Fruit fly (Drosophila melanogaster) whole organism, embryonic: ENCODE data around the gene PAN3.

Experiments used
- Bgb ChIP-seq: fragments of 200-800 bp; sonication (Bioruptor generic); IDR thresholded peaks from 2 replicates; pipeline ENCODE4 v1.3.6; 2022; ENCODE audit warnings: missing biosample characterization, missing genetic modification characterization; ENCODE audit not compliant: partially characterized antibody
- CG10431 ChIP-seq: fragments of 200-800 bp; sonication (Bioruptor generic); optimal IDR thresholded peaks from 3 replicates; lab custom pipeline; 2018; ENCODE audit warnings: missing biosample characterization, mild to moderate bottlenecking, missing genetic modification characterization
- CG12104 ChIP-seq: fragments of 200-800 bp; sonication (Bioruptor generic); optimal IDR thresholded peaks from 3 replicates; lab custom pipeline; 2016; ENCODE audit warnings: missing biosample characterization, missing genetic modification characterization
- CG12659 ChIP-seq: fragments of 200-800 bp; sonication (Bioruptor generic); optimal IDR thresholded peaks from 3 replicates; lab custom pipeline; 2017; ENCODE audit warnings: mild to moderate bottlenecking, missing biosample characterization, missing genetic modification reagents, missing genetic modification characterization
- CG12769 ChIP-seq: fragments of 200-800 bp; sonication (Bioruptor generic); optimal IDR thresholded peaks from 2 replicates; lab custom pipeline; 2019; ENCODE audit warnings: missing biosample characterization, mild to moderate bottlenecking, missing genetic modification characterization, moderate library complexity
- CG15479 ChIP-seq: fragments of 200-800 bp; sonication (Bioruptor generic); optimal IDR thresholded peaks from 3 replicates; lab custom pipeline; 2019; ENCODE audit warnings: missing biosample characterization, mild to moderate bottlenecking, missing genetic modification characterization, moderate library complexity
- CG1603 ChIP-seq: fragments of 200-800 bp; sonication (Bioruptor generic); optimal IDR thresholded peaks from 2 replicates; lab custom pipeline; 2019; ENCODE audit warnings: missing biosample characterization, mild to moderate bottlenecking, missing genetic modification characterization, moderate library complexity
- CG1647 ChIP-seq: fragments of 200-800 bp; sonication (Bioruptor generic); optimal IDR thresholded peaks from 3 replicates; lab custom pipeline; 2016; ENCODE audit warnings: missing biosample characterization, missing genetic modification characterization
- CG17802 ChIP-seq: fragments of 200-800 bp; sonication (Bioruptor generic); optimal IDR thresholded peaks from 2 replicates; lab custom pipeline; 2018; ENCODE audit warnings: missing biosample characterization, mild to moderate bottlenecking, missing genetic modification characterization, moderate library complexity
- CG18262 ChIP-seq: fragments of 200-800 bp; optimal IDR thresholded peaks from 3 replicates; lab custom pipeline; 2019; ENCODE audit warnings: missing biosample characterization, mild to moderate bottlenecking, missing genetic modification characterization, moderate library complexity
- CG2120 ChIP-seq: fragments of 200-800 bp; sonication (Bioruptor generic); optimal IDR thresholded peaks from 3 replicates; lab custom pipeline; 2016; ENCODE audit warnings: missing biosample characterization, missing genetic modification characterization
- CG2129 ChIP-seq: fragments of 200-800 bp; sonication (Bioruptor generic); IDR thresholded peaks from 2 replicates; pipeline ENCODE4 v1.3.6; 2022; ENCODE audit warnings: missing biosample characterization, missing genetic modification characterization; ENCODE audit not compliant: partially characterized antibody
- CG2202 ChIP-seq: fragments of 200-800 bp; sonication (Bioruptor generic); optimal IDR thresholded peaks from 2 replicates; lab custom pipeline; 2018; ENCODE audit warnings: missing biosample characterization, mild to moderate bottlenecking, missing genetic modification characterization
- CG2678 ChIP-seq: fragments of 200-800 bp; sonication (Bioruptor generic); optimal IDR thresholded peaks from 3 replicates; lab custom pipeline; 2019; ENCODE audit warnings: missing biosample characterization, mild to moderate bottlenecking, missing genetic modification characterization, moderate library complexity
- CG30020 ChIP-seq: fragments of 200-800 bp; optimal IDR thresholded peaks from 2 replicates; lab custom pipeline; 2019; ENCODE audit warnings: missing biosample characterization, mild to moderate bottlenecking, missing genetic modification characterization, moderate library complexity
- CG32767 ChIP-seq: fragments of 200-800 bp; sonication (Bioruptor generic); IDR thresholded peaks from 2 replicates; pipeline ENCODE4 v1.3.6; 2022; ENCODE audit warnings: missing biosample characterization, missing genetic modification characterization
- CG33557 ChIP-seq: fragments of 200-800 bp; sonication (Bioruptor generic); optimal IDR thresholded peaks from 2 replicates; lab custom pipeline; 2019; ENCODE audit warnings: missing biosample characterization, mild to moderate bottlenecking, missing genetic modification characterization, moderate library complexity
- CG34224 ChIP-seq: fragments of 200-800 bp; sonication (Bioruptor generic); IDR thresholded peaks from 3 replicates; pipeline ENCODE4 v1.3.6; 2022; ENCODE audit warnings: missing biosample characterization, missing genetic modification characterization; ENCODE audit not compliant: partially characterized antibody
- CG3838 ChIP-seq: fragments of 200-800 bp; sonication (Bioruptor generic); optimal IDR thresholded peaks from 3 replicates; lab custom pipeline; 2016; ENCODE audit warnings: missing biosample characterization, missing genetic modification characterization
- CG4617 ChIP-seq: fragments of 200-800 bp; sonication (Bioruptor generic); optimal IDR thresholded peaks from 3 replicates; lab custom pipeline; 2016; ENCODE audit warnings: missing biosample characterization, missing genetic modification characterization, borderline replicate concordance
- CG7357 ChIP-seq: fragments of 200-800 bp; sonication (Bioruptor generic); IDR thresholded peaks from 3 replicates; pipeline ENCODE4 v1.3.6; 2022; ENCODE audit warnings: missing biosample characterization, missing genetic modification characterization
- CG8359 ChIP-seq: fragments of 200-800 bp; sonication (Bioruptor generic); optimal IDR thresholded peaks from 2 replicates; lab custom pipeline; 2017; ENCODE audit warnings: missing biosample characterization, mild to moderate bottlenecking, missing genetic modification characterization, borderline replicate concordance
- CG8924 ChIP-seq: fragments of 200-800 bp; optimal IDR thresholded peaks from 3 replicates; lab custom pipeline; 2019; ENCODE audit warnings: missing biosample characterization, mild to moderate bottlenecking, missing genetic modification characterization, moderate library complexity
- CrebB ChIP-seq: fragments of 200-800 bp; sonication (Bioruptor generic); optimal IDR thresholded peaks from 3 replicates; lab custom pipeline; 2018; ENCODE audit warnings: missing biosample characterization, mild to moderate bottlenecking, missing genetic modification characterization
- D19B ChIP-seq: fragments of 200-800 bp; sonication (Bioruptor generic); optimal IDR thresholded peaks from 2 replicates; lab custom pipeline; 2017; ENCODE audit warnings: missing biosample characterization, mild to moderate bottlenecking, missing genetic modification characterization
- Dad ChIP-seq: fragments of 200-800 bp; sonication (Bioruptor generic); optimal IDR thresholded peaks from 3 replicates; lab custom pipeline; 2016; ENCODE audit warnings: missing biosample characterization, missing genetic modification characterization
- Ets65A ChIP-seq: fragments of 200-800 bp; sonication (Bioruptor generic); peaks from one replicate; lab custom pipeline; 2016; ENCODE audit warnings: missing biosample characterization, missing genetic modification characterization
- Ets97D ChIP-seq: fragments of 200-800 bp; sonication (Bioruptor generic); optimal IDR thresholded peaks from 3 replicates; lab custom pipeline; 2016; ENCODE audit warnings: missing biosample characterization, missing genetic modification characterization
- Mrtf ChIP-seq: fragments of 200-800 bp; sonication (Bioruptor generic); IDR thresholded peaks from 3 replicates; pipeline ENCODE4 v1.3.6; 2022; ENCODE audit warnings: missing biosample characterization, missing genetic modification characterization
- NFAT ChIP-seq: fragments of 200-800 bp; sonication (Bioruptor generic); IDR thresholded peaks from 2 replicates; pipeline ENCODE4 v1.3.6; 2022; ENCODE audit warnings: missing biosample characterization, missing genetic modification characterization
- Nf-YB ChIP-seq: fragments of 200-800 bp; sonication (Bioruptor generic); optimal IDR thresholded peaks from 3 replicates; lab custom pipeline; 2019; ENCODE audit warnings: missing biosample characterization, mild to moderate bottlenecking, missing genetic modification characterization, moderate library complexity
- Opbp ChIP-seq: fragments of 200-800 bp; sonication (Bioruptor generic); IDR thresholded peaks from 3 replicates; pipeline ENCODE4 v1.3.6; 2022; ENCODE audit warnings: missing biosample characterization, missing genetic modification characterization; ENCODE audit not compliant: partially characterized antibody
- ap ChIP-seq: fragments of 200-800 bp; sonication (Bioruptor generic); IDR thresholded peaks from 2 replicates; pipeline ENCODE4 v1.3.6; 2022; ENCODE audit warnings: missing biosample characterization, missing genetic modification characterization
- az2 ChIP-seq: fragments of 200-800 bp; sonication (Bioruptor generic); optimal IDR thresholded peaks from 3 replicates; lab custom pipeline; 2016; ENCODE audit warnings: missing biosample characterization, missing genetic modification characterization
- bbx ChIP-seq: fragments of 200-800 bp; sonication (Bioruptor generic); IDR thresholded peaks from 2 replicates; pipeline ENCODE4 v1.3.6; 2022; ENCODE audit warnings: missing biosample characterization, missing genetic modification characterization; ENCODE audit not compliant: partially characterized antibody
- bowl ChIP-seq: fragments of 200-800 bp; sonication (Bioruptor generic); IDR thresholded peaks from 2 replicates; pipeline ENCODE4 v1.3.6; 2022; ENCODE audit warnings: missing biosample characterization, missing genetic modification characterization
- cas ChIP-seq: fragments of 200-800 bp; sonication (Bioruptor generic); IDR thresholded peaks from 2 replicates; pipeline ENCODE4 v1.3.6; 2022; ENCODE audit warnings: missing biosample characterization, missing genetic modification characterization
- ems ChIP-seq: fragments of 200-800 bp; sonication (Bioruptor generic); optimal IDR thresholded peaks from 3 replicates; lab custom pipeline; 2016; ENCODE audit warnings: missing biosample characterization, missing genetic modification characterization
- grn ChIP-seq: fragments of 200-800 bp; sonication (Bioruptor generic); optimal IDR thresholded peaks from 3 replicates; lab custom pipeline; 2017; ENCODE audit warnings: missing biosample characterization, missing genetic modification characterization
- hb ChIP-seq: fragments of 200-800 bp; sonication (Bioruptor generic); IDR thresholded peaks from 3 replicates; pipeline ENCODE4 v1.3.6; 2022; ENCODE audit warnings: missing biosample characterization, missing genetic modification characterization; ENCODE audit not compliant: partially characterized antibody
- ken ChIP-seq: fragments of 200-800 bp; sonication (Bioruptor generic); IDR thresholded peaks from 3 replicates; pipeline ENCODE4 v1.3.6; 2022; ENCODE audit warnings: missing biosample characterization, missing genetic modification characterization
- nau ChIP-seq: fragments of 200-800 bp; sonication (Bioruptor generic); optimal IDR thresholded peaks from 3 replicates; lab custom pipeline; 2017; ENCODE audit warnings: missing biosample characterization, mild to moderate bottlenecking, missing genetic modification characterization, missing genetic modification reagents
- pita ChIP-seq: fragments of 200-800 bp; sonication (Bioruptor generic); optimal IDR thresholded peaks from 2 replicates; lab custom pipeline; 2017; ENCODE audit warnings: missing biosample characterization, mild to moderate bottlenecking, missing genetic modification characterization
- seq ChIP-seq: fragments of 200-800 bp; sonication (Bioruptor generic); IDR thresholded peaks from 2 replicates; pipeline ENCODE4 v1.3.6; 2022; ENCODE audit warnings: missing biosample characterization, missing genetic modification characterization
- ssp ChIP-seq: fragments of 200-800 bp; sonication (Bioruptor generic); IDR thresholded peaks from 2 replicates; pipeline ENCODE4 v1.3.6; 2022; ENCODE audit warnings: missing biosample characterization, missing genetic modification characterization
- tin ChIP-seq: fragments of 200-800 bp; sonication (Bioruptor generic); optimal IDR thresholded peaks from 3 replicates; lab custom pipeline; 2016; ENCODE audit warnings: missing biosample characterization, missing genetic modification characterization
- wdn ChIP-seq: fragments of 200-800 bp; sonication (Bioruptor generic); IDR thresholded peaks from 2 replicates; pipeline ENCODE4 v1.3.6; 2022; ENCODE audit warnings: missing biosample characterization, missing genetic modification characterization
- zfh1 ChIP-seq: fragments of 200-800 bp; sonication (Bioruptor generic); IDR thresholded peaks from 3 replicates; pipeline ENCODE4 v1.3.6; 2022; ENCODE audit warnings: missing biosample characterization, missing genetic modification characterization

Gene PAN3

dm6 chr3L:3035769-3036583 is 35.0 kb upstream of the PAN3 start (continued):
- TF ChIP-seq tin (GFP tag; lab: Kevin White, UChicago) (peak; percentile 78), CG2120 (peak; percentile 85), ken (GFP tag; lab: Robert Waterston, UW) (peak; percentile 41; the same call in 2 of the 3 replicates), ssp (GFP tag; lab: Robert Waterston, UW) (0 out of 2 replicates have a peak, but pooled peaks have one; percentile 27), CG4617 (peak; percentile 5), nau (peak; percentile 60), CG1647 (GFP tag; lab: Kevin White, UChicago) (peak; percentile 42), Mrtf (GFP tag; lab: Robert Waterston, UW) (0 out of 3 replicates have a peak, but pooled peaks have one; percentile 43), CG18262 (tag; lab: Kevin White, UChicago) (peak; percentile 90), pita (GFP tag; lab: Kevin White, UChicago) (no peak), az2 (GFP tag; lab: Kevin White, UChicago) (peak; percentile 67), CG12769 (tag; lab: Kevin White, UChicago) (peak; percentile 73), CG33557 (GFP tag; lab: Kevin White, UChicago) (peak; percentile 77), CG8359 (GFP tag; lab: Kevin White, UChicago) (peak; percentile 63), Dad (GFP tag; lab: Kevin White, UChicago) (peak; percentile 73), CG7357 (GFP tag; lab: Robert Waterston, UW) (0 out of 3 replicates have a peak, but pooled peaks have one; percentile 15), CG1603 (tag; lab: Kevin White, UChicago) (peak; percentile 62), Ets65A (GFP tag; lab: Kevin White, UChicago) (peak; percentile 71), CG12659 (GFP tag; lab: Kevin White, UChicago) (peak; percentile 90), Opbp (no peak), ap (GFP tag; lab: Robert Waterston, UW) (peak; percentile 76), NFAT (GFP tag; lab: Robert Waterston, UW) (peak; percentile 48; the same call in 1 of the 2 replicates), CG32767 (peak; percentile 88), seq (GFP tag; lab: Robert Waterston, UW) (peak; percentile 88), bbx (GFP tag; lab: Robert Waterston, UW) (no peak), bowl (GFP tag; lab: Robert Waterston, UW) (peak; percentile 17; the same call in 1 of the 2 replicates), CG8924 (tag; lab: Kevin White, UChicago) (peak; percentile 92), grn (GFP tag; lab: Kevin White, UChicago) (peak; percentile 54), CrebB (peak; percentile 82), CG15479 (GFP tag; lab: Kevin White, UChicago) (no peak), hb (no peak), CG17802 (peak; percentile 51), CG2202 (peak; percentile 76), CG3838 (GFP tag; lab: Kevin White, UChicago) (peak; percentile 40), CG2678 (tag; lab: Kevin White, UChicago) (peak; percentile 94), CG34224 (GFP tag; lab: Robert Waterston, UW) (no peak), Ets97D (GFP tag; lab: Kevin White, UChicago) (peak; percentile 33), cas (no peak), zfh1 (GFP tag; lab: Robert Waterston, UW) (peak; percentile 80), CG30020 (tag; lab: Kevin White, UChicago) (peak; percentile 63), CG2129 (no peak), Bgb (GFP tag; lab: Robert Waterston, UW) (no peak), CG12104 (GFP tag; lab: Kevin White, UChicago) (peak; percentile 84), CG10431 (GFP tag; lab: Kevin White, UChicago) (peak; percentile 76), Nf-YB (GFP tag; lab: Kevin White, UChicago) (peak; percentile 82), wdn (GFP tag; lab: Robert Waterston, UW) (peak; percentile 61), D19B (GFP tag; lab: Kevin White, UChicago) (peak; percentile 73), ems (peak; percentile 76)
